Worm (Caenorhabditis elegans): ENCODE measurements around the gene F52E10.4.

- TF ChIP-seq blmp-1 (tag; optimal IDR thresholded peaks at IDR 0.05) (no peak), unc-62 (GFP tag; optimal IDR thresholded peaks at IDR 0.05) (no peak), lsy-2 (tag; optimal IDR thresholded peaks at IDR 0.05) (no peak), ceh-43 (GFP tag; optimal IDR thresholded peaks at IDR 0.05) (no peak), unc-39 (tag; optimal IDR thresholded peaks at IDR 0.05) (no peak), lin-32 (GFP tag; optimal IDR thresholded peaks at IDR 0.05) (no peak), hlh-1 (tag; optimal IDR thresholded peaks at IDR 0.05) (no peak), snpc-4 (tag; optimal IDR thresholded peaks at IDR 0.05) (no peak), sptf-1 (tag; optimal IDR thresholded peaks at IDR 0.05) (no peak), nhr-12 (tag; optimal IDR thresholded peaks at IDR 0.05) (no peak), ces-1 (GFP tag; optimal IDR thresholded peaks at IDR 0.05) (no peak), elt-3 (tag; optimal IDR thresholded peaks at IDR 0.05) (no peak), mep-1 (tag; optimal IDR thresholded peaks at IDR 0.05) (no peak)
These were observed 49.0 kb upstream of the F52E10.4 start for ce11 chrX:16341838-16342237.
